Fruit fly (Drosophila melanogaster) whole organism, embryonic: ENCODE measurements around the gene CG32647.

Experiments used
- BtbVII ChIP-seq: fragments of 200-800 bp; sonication (Bioruptor generic); optimal IDR thresholded peaks from 3 replicates; lab custom pipeline; 2017; ENCODE audit warnings: missing biosample characterization, mild to moderate bottlenecking, missing genetic modification characterization
- Bteb2 ChIP-seq: fragments of 200-800 bp; sonication (Bioruptor generic); optimal IDR thresholded peaks from 2 replicates; lab custom pipeline; 2016; ENCODE audit warnings: missing biosample characterization, missing genetic modification characterization
- CG1024 ChIP-seq: fragments of 200-800 bp; sonication (Bioruptor generic); IDR thresholded peaks from 2 replicates; pipeline ENCODE4 v1.3.6; 2022; ENCODE audit warnings: missing biosample characterization, missing genetic modification characterization
- CG10366 ChIP-seq: fragments of 200-800 bp; sonication (Bioruptor generic); IDR thresholded peaks from 2 replicates; pipeline ENCODE4 v1.3.6; 2022; ENCODE audit warnings: missing biosample characterization, missing genetic modification characterization
- CG10431 ChIP-seq: fragments of 200-800 bp; sonication (Bioruptor generic); optimal IDR thresholded peaks from 3 replicates; lab custom pipeline; 2018; ENCODE audit warnings: missing biosample characterization, mild to moderate bottlenecking, missing genetic modification characterization
- CG11695 ChIP-seq: fragments of 200-800 bp; sonication (Bioruptor generic); IDR thresholded peaks from 3 replicates; pipeline ENCODE4 v1.3.6; 2022; ENCODE audit warnings: missing biosample characterization, missing genetic modification characterization
- CG12155 ChIP-seq: fragments of 200-800 bp; sonication (Bioruptor generic); optimal IDR thresholded peaks from 3 replicates; lab custom pipeline; 2016; ENCODE audit warnings: missing biosample characterization, missing genetic modification characterization
- CG13894 ChIP-seq: fragments of 200-800 bp; sonication (Bioruptor generic); optimal IDR thresholded peaks from 3 replicates; lab custom pipeline; 2018; ENCODE audit warnings: missing biosample characterization, mild to moderate bottlenecking, missing genetic modification characterization, moderate library complexity
- CG14050 ChIP-seq: fragments of 200-800 bp; sonication (Bioruptor generic); IDR thresholded peaks from 3 replicates; pipeline ENCODE4 v1.3.6; 2022; ENCODE audit warnings: missing biosample characterization, missing genetic modification characterization
- CG14860 ChIP-seq: fragments of 200-800 bp; sonication (Bioruptor generic); IDR thresholded peaks from 3 replicates; pipeline ENCODE4 v1.3.6; 2022; ENCODE audit warnings: missing biosample characterization, missing genetic modification characterization; ENCODE audit not compliant: partially characterized antibody
- CG1647 ChIP-seq: fragments of 200-800 bp; sonication (Bioruptor generic); optimal IDR thresholded peaks from 3 replicates; lab custom pipeline; 2016; ENCODE audit warnings: missing biosample characterization, missing genetic modification characterization
- CG17385 ChIP-seq: fragments of 200-800 bp; sonication (Bioruptor generic); optimal IDR thresholded peaks from 3 replicates; lab custom pipeline; 2018; ENCODE audit warnings: missing biosample characterization, mild to moderate bottlenecking, missing genetic modification characterization
- CG3065 ChIP-seq: fragments of 200-800 bp; sonication (Bioruptor generic); optimal IDR thresholded peaks from 2 replicates; lab custom pipeline; 2016; ENCODE audit warnings: missing biosample characterization, missing genetic modification characterization
- CG32532 ChIP-seq: fragments of 200-800 bp; sonication (Bioruptor generic); IDR thresholded peaks from 2 replicates; pipeline ENCODE4 v1.3.6; 2022; ENCODE audit warnings: missing biosample characterization, missing genetic modification characterization
- CG4360 ChIP-seq: fragments of 200-800 bp; sonication (Bioruptor generic); IDR thresholded peaks from 2 replicates; pipeline ENCODE4 v1.3.6; 2022; ENCODE audit warnings: missing biosample characterization, missing genetic modification characterization
- CG4854 ChIP-seq: fragments of 200-800 bp; sonication (Bioruptor generic); optimal IDR thresholded peaks from 2 replicates; lab custom pipeline; 2016; ENCODE audit warnings: missing biosample characterization, missing genetic modification characterization, inconsistent platforms
- CG6689 ChIP-seq: fragments of 200-800 bp; sonication (Bioruptor generic); IDR thresholded peaks from 2 replicates; pipeline ENCODE4 v1.3.6; 2022; ENCODE audit warnings: missing biosample characterization, missing genetic modification characterization
- CG6854 ChIP-seq: fragments of 200-800 bp; sonication (Bioruptor generic); optimal IDR thresholded peaks from 3 replicates; lab custom pipeline; 2017; ENCODE audit warnings: missing biosample characterization, mild to moderate bottlenecking, missing genetic modification characterization
- CG7372 ChIP-seq: fragments of 200-800 bp; sonication (Bioruptor generic); IDR thresholded peaks from 2 replicates; pipeline ENCODE4 v1.3.6; 2022; ENCODE audit warnings: missing biosample characterization, missing genetic modification characterization
- CG8359 ChIP-seq: fragments of 200-800 bp; sonication (Bioruptor generic); optimal IDR thresholded peaks from 2 replicates; lab custom pipeline; 2017; ENCODE audit warnings: missing biosample characterization, mild to moderate bottlenecking, missing genetic modification characterization, borderline replicate concordance
- CG8388 ChIP-seq: fragments of 200-800 bp; sonication (Bioruptor generic); optimal IDR thresholded peaks from 2 replicates; lab custom pipeline; 2019; ENCODE audit warnings: missing biosample characterization, mild to moderate bottlenecking, missing genetic modification characterization, moderate library complexity
- CG8478 ChIP-seq: fragments of >200 bp; optimal IDR thresholded peaks from 2 replicates; lab custom pipeline; 2018
- CG9437 ChIP-seq: fragments of 200-800 bp; sonication (Bioruptor generic); optimal IDR thresholded peaks from 2 replicates; lab custom pipeline; 2018; ENCODE audit warnings: missing biosample characterization, mild to moderate bottlenecking, missing genetic modification characterization
- Fer1 ChIP-seq: fragments of 200-800 bp; sonication (Bioruptor generic); optimal IDR thresholded peaks from 2 replicates; lab custom pipeline; 2017; ENCODE audit warnings: missing biosample characterization, mild to moderate bottlenecking, missing genetic modification characterization
- H2.0 ChIP-seq: fragments of 200-800 bp; sonication (Bioruptor generic); IDR thresholded peaks from 2 replicates; pipeline ENCODE4 v1.3.6; 2022; ENCODE audit warnings: missing biosample characterization, missing genetic modification characterization
- HLH4C ChIP-seq: fragments of 200-800 bp; sonication (Bioruptor generic); IDR thresholded peaks from 3 replicates; pipeline ENCODE4 v1.3.6; 2022; ENCODE audit warnings: missing biosample characterization, missing genetic modification characterization; ENCODE audit not compliant: partially characterized antibody
- HLHmδ ChIP-seq: fragments of 200-800 bp; sonication (Bioruptor generic); optimal IDR thresholded peaks from 2 replicates; lab custom pipeline; 2018; ENCODE audit warnings: missing biosample characterization, mild to moderate bottlenecking, missing genetic modification characterization, moderate library complexity
- Ptx1 ChIP-seq: fragments of 200-800 bp; sonication (Bioruptor generic); IDR thresholded peaks from 2 replicates; pipeline ENCODE4 v1.3.6; 2022; ENCODE audit warnings: missing biosample characterization, missing genetic modification characterization
- Scr ChIP-seq: fragments of 200-800 bp; sonication (Bioruptor generic); IDR thresholded peaks from 2 replicates; pipeline ENCODE4 v1.3.6; 2022; ENCODE audit warnings: missing biosample characterization, missing genetic modification characterization; ENCODE audit not compliant: partially characterized antibody
- Vsx1 ChIP-seq: fragments of 200-800 bp; sonication (Bioruptor generic); optimal IDR thresholded peaks from 2 replicates; lab custom pipeline; 2017; ENCODE audit warnings: missing biosample characterization, mild to moderate bottlenecking, missing genetic modification characterization, missing genetic modification reagents
- bab2 ChIP-seq: fragments of 200-800 bp; sonication (Bioruptor generic); optimal IDR thresholded peaks from 2 replicates; lab custom pipeline; 2016; ENCODE audit warnings: missing biosample characterization, missing genetic modification characterization
- cg ChIP-seq: fragments of 200-800 bp; sonication (Bioruptor generic); optimal IDR thresholded peaks from 3 replicates; lab custom pipeline; 2019; ENCODE audit warnings: missing biosample characterization, mild to moderate bottlenecking, missing genetic modification characterization, moderate library complexity
- dm ChIP-seq: fragments of 200-800 bp; sonication (Bioruptor generic); optimal IDR thresholded peaks from 3 replicates; lab custom pipeline; 2016; ENCODE audit warnings: missing biosample characterization, missing genetic modification characterization
- dmrt11E ChIP-seq: fragments of 200-800 bp; sonication (Bioruptor generic); optimal IDR thresholded peaks from 3 replicates; lab custom pipeline; 2018; ENCODE audit warnings: missing biosample characterization, mild to moderate bottlenecking, missing genetic modification characterization, moderate library complexity
- emc ChIP-seq: fragments of 200-800 bp; sonication (Bioruptor generic); optimal IDR thresholded peaks from 2 replicates; lab custom pipeline; 2016; ENCODE audit warnings: missing biosample characterization, missing genetic modification characterization
- exex ChIP-seq: fragments of 200-800 bp; sonication (Bioruptor generic); optimal IDR thresholded peaks from 4 replicates; lab custom pipeline; 2018; ENCODE audit warnings: missing biosample characterization, mild to moderate bottlenecking, missing genetic modification characterization, moderate library complexity
- gem ChIP-seq: fragments of 200-800 bp; sonication (Bioruptor generic); optimal IDR thresholded peaks from 2 replicates; lab custom pipeline; 2019; ENCODE audit warnings: missing biosample characterization, mild to moderate bottlenecking, missing genetic modification characterization, moderate library complexity
- gro ChIP-seq: fragments of 200-800 bp; sonication (Bioruptor generic); optimal IDR thresholded peaks from 2 replicates; lab custom pipeline; 2016; ENCODE audit warnings: missing biosample characterization, missing genetic modification characterization
- h ChIP-seq: fragments of >200 bp; optimal IDR thresholded peaks from 2 replicates; lab custom pipeline; 2017
- klu ChIP-seq: fragments of 200-800 bp; sonication (Bioruptor generic); IDR thresholded peaks from 2 replicates; pipeline ENCODE4 v1.3.6; 2022; ENCODE audit warnings: missing biosample characterization, missing genetic modification characterization
- lbe ChIP-seq: fragments of 200-800 bp; sonication (Bioruptor generic); optimal IDR thresholded peaks from 2 replicates; lab custom pipeline; 2016; ENCODE audit warnings: missing biosample characterization, mild to moderate bottlenecking, missing genetic modification characterization
- lola ChIP-seq, 3 experiments: fragments of >200 bp in 2 of 3; fragments of 200-800 bp in 1 of 3; sonication (Bioruptor generic) in 1 of 3; optimal IDR thresholded peaks; 2 replicates each; lab custom pipeline; 2017 to 2019; ENCODE audit warnings: missing biosample characterization in 3 of 3, missing genetic modification characterization in 3 of 3, mild to moderate bottlenecking in 1 of 3, moderate library complexity in 1 of 3
- nau ChIP-seq: fragments of 200-800 bp; sonication (Bioruptor generic); optimal IDR thresholded peaks from 3 replicates; lab custom pipeline; 2017; ENCODE audit warnings: missing biosample characterization, mild to moderate bottlenecking, missing genetic modification characterization, missing genetic modification reagents
- nerfin-2 ChIP-seq: fragments of 200-800 bp; sonication (Bioruptor generic); IDR thresholded peaks from 2 replicates; pipeline ENCODE4 v1.3.6; 2022; ENCODE audit warnings: missing biosample characterization, missing genetic modification characterization; ENCODE audit not compliant: partially characterized antibody
- org-1 ChIP-seq: fragments of 200-800 bp; sonication (Bioruptor generic); optimal IDR thresholded peaks from 2 replicates; lab custom pipeline; 2017; ENCODE audit warnings: missing biosample characterization, missing genetic modification characterization
- otp ChIP-seq: fragments of 200-800 bp; sonication (Bioruptor generic); IDR thresholded peaks from 3 replicates; pipeline ENCODE4, ENCODE4 v1.3.6; 2022; ENCODE audit warnings: missing biosample characterization, missing genetic modification characterization
- pfk ChIP-seq: fragments of 200-800 bp; sonication (Bioruptor generic); optimal IDR thresholded peaks from 2 replicates; lab custom pipeline; 2018; ENCODE audit warnings: missing biosample characterization, mild to moderate bottlenecking, missing genetic modification characterization, moderate library complexity
- pho ChIP-seq: fragments of 200-800 bp; sonication (Bioruptor generic); optimal IDR thresholded peaks from 2 replicates; lab custom pipeline; 2016; ENCODE audit warnings: missing biosample characterization, missing genetic modification characterization
- schlank ChIP-seq: fragments of 200-800 bp; sonication (Bioruptor generic); optimal IDR thresholded peaks from 2 replicates; lab custom pipeline; 2018; ENCODE audit warnings: missing biosample characterization, mild to moderate bottlenecking, missing genetic modification characterization
- stc ChIP-seq: fragments of 200-800 bp; sonication (Bioruptor generic); IDR thresholded peaks from 2 replicates; pipeline ENCODE4 v1.3.6; 2022; ENCODE audit warnings: missing biosample characterization, missing genetic modification characterization
- tna ChIP-seq: fragments of 200-800 bp; sonication (Bioruptor generic); IDR thresholded peaks from 2 replicates; pipeline ENCODE4 v1.3.6; 2022; ENCODE audit warnings: missing biosample characterization, missing genetic modification characterization; ENCODE audit not compliant: partially characterized antibody
- trh ChIP-seq: fragments of 200-800 bp; sonication (Bioruptor generic); optimal IDR thresholded peaks from 2 replicates; lab custom pipeline; 2016; ENCODE audit warnings: missing biosample characterization, missing genetic modification characterization
- yki ChIP-seq: fragments of >200 bp; optimal IDR thresholded peaks from 3 replicates; lab custom pipeline; 2018

Gene CG32647

dm6 chrX:12723332-12723731 is 61.4 kb downstream of the CG32647 start (continued):
- no peak for TF ChIP-seq nau
- TF ChIP-seq HLHmδ (GFP tag; lab: Kevin White, UChicago), result no peak
- TF ChIP-seq Ptx1, result no peak
- no peak for TF ChIP-seq lbe (GFP tag; lab: Kevin White, UChicago)
- TF ChIP-seq Scr (GFP tag; lab: Robert Waterston, UW), result no peak
- TF ChIP-seq CG14860 (GFP tag; lab: Robert Waterston, UW), result no peak
- TF ChIP-seq otp (GFP tag; lab: Robert Waterston, UW), result no peak
- no peak for TF ChIP-seq pfk (GFP tag; lab: Kevin White, UChicago)
- TF ChIP-seq CG12155, result no peak
- peak; percentile 71 for TF ChIP-seq cg (GFP tag; lab: Kevin White, UChicago)
- TF ChIP-seq CG14050 (GFP tag; lab: Robert Waterston, UW), result no peak
- TF ChIP-seq schlank (tag; lab: Kevin White, UChicago), result no peak
- TF ChIP-seq emc (GFP tag; lab: Kevin White, UChicago), result no peak
- TF ChIP-seq CG10431 (GFP tag; lab: Kevin White, UChicago), result no peak
- TF ChIP-seq H2.0 (GFP tag; lab: Robert Waterston, UW), result no peak
- TF ChIP-seq yki (lab: Kevin White, UChicago), result no peak
- peak; percentile 41 for TF ChIP-seq CG17385 (GFP tag; lab: Kevin White, UChicago)
- no peak for TF ChIP-seq h (lab: Kevin White, UChicago)
- no peak for TF ChIP-seq CG4360 (GFP tag; lab: Robert Waterston, UW)
- no peak for TF ChIP-seq pho (GFP tag; lab: Kevin White, UChicago)
- no peak for TF ChIP-seq CG1647 (GFP tag; lab: Kevin White, UChicago)
- no peak for TF ChIP-seq tna (GFP tag; lab: Robert Waterston, UW)
- TF ChIP-seq BtbVII (GFP tag; lab: Kevin White, UChicago), result peak; percentile 6
- no peak for TF ChIP-seq dm (GFP tag; lab: Kevin White, UChicago)
- TF ChIP-seq CG8388 (GFP tag; lab: Kevin White, UChicago), result no peak
- TF ChIP-seq gro (GFP tag; lab: Kevin White, UChicago), result no peak
- TF ChIP-seq CG13894 (tag; lab: Kevin White, UChicago), result peak; percentile 28
- TF ChIP-seq Vsx1 (GFP tag; lab: Kevin White, UChicago), result no peak
- no peak for TF ChIP-seq CG3065 (GFP tag; lab: Kevin White, UChicago)
- no peak for TF ChIP-seq HLH4C (GFP tag; lab: Robert Waterston, UW)
- TF ChIP-seq nerfin-2 (GFP tag; lab: Robert Waterston, UW), result no peak
- TF ChIP-seq Fer1 (GFP tag; lab: Kevin White, UChicago), result peak; percentile 16
- no peak for TF ChIP-seq CG9437
- no peak for TF ChIP-seq lola (GFP tag; optimal IDR thresholded peaks at IDR 0.05; lab: Kevin White, UChicago)
- TF ChIP-seq CG6689 (GFP tag; lab: Robert Waterston, UW), result no peak
- TF ChIP-seq CG32532 (GFP tag; lab: Robert Waterston, UW), result no peak
- TF ChIP-seq Bteb2 (GFP tag; lab: Kevin White, UChicago), result no peak
- no peak for TF ChIP-seq org-1 (GFP tag; lab: Kevin White, UChicago)
- TF ChIP-seq CG6854, result no peak
- no peak for TF ChIP-seq trh (GFP tag; lab: Kevin White, UChicago)
- TF ChIP-seq CG8478 (lab: Kevin White, UChicago), result no peak
- no peak for TF ChIP-seq stc
- no peak for TF ChIP-seq bab2 (GFP tag; lab: Kevin White, UChicago)
- no peak for TF ChIP-seq klu (GFP tag; lab: Robert Waterston, UW)
- no peak for TF ChIP-seq CG10366 (GFP tag; lab: Robert Waterston, UW)
- TF ChIP-seq gem (tag; lab: Kevin White, UChicago), result peak; percentile 2
- TF ChIP-seq dmrt11E (tag; lab: Kevin White, UChicago), result no peak
- TF ChIP-seq CG4854, result no peak
- TF ChIP-seq CG8359 (GFP tag; lab: Kevin White, UChicago), result no peak
- no peak for TF ChIP-seq CG11695 (GFP tag; lab: Robert Waterston, UW)
- TF ChIP-seq CG1024, result no peak
- no peak for TF ChIP-seq CG7372 (GFP tag; lab: Robert Waterston, UW)
- peak; percentile 90 for TF ChIP-seq exex (tag; lab: Kevin White, UChicago)
